Worm (Caenorhabditis elegans): ENCODE measurements around the gene nlp-70.

Gene nlp-70

DNA sequence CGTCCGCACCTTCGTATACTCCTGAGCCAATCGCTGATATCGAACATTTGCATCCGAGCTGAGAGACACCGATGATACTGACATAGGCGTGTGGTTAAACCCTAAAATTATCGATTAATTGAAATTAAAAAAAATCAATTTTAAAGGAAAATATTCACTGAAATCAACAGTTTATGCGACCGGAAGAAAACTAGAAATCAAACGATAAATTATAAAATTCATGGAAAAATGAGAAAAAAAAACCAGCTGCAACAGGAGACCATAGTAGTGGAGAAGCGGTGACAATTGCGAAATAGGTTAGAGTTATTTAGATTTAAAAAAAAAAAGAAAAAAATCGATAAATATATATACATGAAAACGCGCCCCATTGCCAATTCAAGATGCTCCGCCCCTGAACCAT, 31.9 kb upstream of the nlp-70 start, which contains the start of gene F33E11.3:
Gene F33E11.3 (minus strand): TSS at position 101 of the 400 bp plus-strand sequence.
- no peak for TF ChIP-seq akir-1 (GFP tag; optimal IDR thresholded peaks at IDR 0.05)
- no peak for TF ChIP-seq cebp-1 (GFP tag; IDR thresholded peaks at IDR 0.05)
- TF ChIP-seq cebp-1 (tag; optimal IDR thresholded peaks at IDR 0.05): peak; percentile 71

ce11 chrV:303271-303670, 30.5 kb upstream of the nlp-70 start:
- TF ChIP-seq F10E7.11 (tag; optimal IDR thresholded peaks at IDR 0.05): no peak
- TF ChIP-seq nfya-1 (tag; optimal IDR thresholded peaks at IDR 0.05; ENCODE audit: borderline replicate concordance, insufficient read depth): no peak
- no peak for TF ChIP-seq attf-3 (GFP tag; conservative IDR thresholded peaks at IDR 0.05)
- no peak for TF ChIP-seq T07F8.4 (tag; optimal IDR thresholded peaks at IDR 0.05)
- TF ChIP-seq zfh-2 (GFP tag; conservative IDR thresholded peaks at IDR 0.05): peak; percentile 88
- peak; percentile 71; the same call in 1 of the 2 replicates for TF ChIP-seq egrh-3 (GFP tag; IDR thresholded peaks at IDR 0.05)
- TF ChIP-seq F23B12.7 (tag; optimal IDR thresholded peaks at IDR 0.05; ENCODE audit: insufficient read depth): no peak
- no peak for TF ChIP-seq ceh-40 (GFP tag; IDR thresholded peaks at IDR 0.05)

ce11 chrV:298395-298794, 25.7 kb upstream of the nlp-70 start:
- TF ChIP-seq lin-26 (GFP tag; IDR thresholded peaks at IDR 0.05) (no peak), tlf-1 (GFP tag; optimal IDR thresholded peaks at IDR 0.05) (no peak), lir-1 (GFP tag; conservative IDR thresholded peaks at IDR 0.05) (no peak), B0261.1 (tag; optimal IDR thresholded peaks at IDR 0.05) (no peak), zfh-2 (GFP tag; conservative IDR thresholded peaks at IDR 0.05) (peak; percentile 76), mel-28 (tag; optimal IDR thresholded peaks at IDR 0.05; ENCODE audit: borderline replicate concordance) (no peak), mes-4 (tag; optimal IDR thresholded peaks at IDR 0.05) (no peak), ztf-25 (GFP tag; IDR thresholded peaks at IDR 0.05) (0 out of 2 replicates have a peak, but pooled peaks have one; percentile 40), egrh-3 (GFP tag; IDR thresholded peaks at IDR 0.05) (peak; percentile 77), D2030.7 (GFP tag; IDR thresholded peaks at IDR 0.05) (no peak), egl-18 (GFP tag; IDR thresholded peaks at IDR 0.05) (no peak), efl-1 (GFP tag; optimal IDR thresholded peaks at IDR 0.05) (no peak), snpc-3.4 (tag; optimal IDR thresholded peaks at IDR 0.05) (no peak), attf-3 (GFP tag; conservative IDR thresholded peaks at IDR 0.05) (no peak), ekl-4 (GFP tag; IDR thresholded peaks at IDR 0.05) (no peak), lag-1 (GFP tag; IDR thresholded peaks at IDR 0.05) (no peak), nhr-80 (tag; optimal IDR thresholded peaks at IDR 0.05) (no peak), F39B2.1 (GFP tag; IDR thresholded peaks at IDR 0.05) (no peak), mxl-1 (tag; optimal IDR thresholded peaks at IDR 0.05) (no peak), athp-1 (tag; optimal IDR thresholded peaks at IDR 0.05) (no peak), let-607 (tag; optimal IDR thresholded peaks at IDR 0.05) (no peak), F22D6.2 (tag; optimal IDR thresholded peaks at IDR 0.05) (no peak), ama-1 (optimal IDR thresholded peaks at IDR 0.05) (no peak), ama-1 (GFP tag; optimal IDR thresholded peaks at IDR 0.05) (no peak), T07F8.4 (tag; optimal IDR thresholded peaks at IDR 0.05) (no peak), ceh-27 (GFP tag; optimal IDR thresholded peaks at IDR 0.05) (no peak), lsl-1 (GFP tag; optimal IDR thresholded peaks at IDR 0.05) (no peak), lin-40 (tag; optimal IDR thresholded peaks at IDR 0.05) (no peak), zim-3 (tag; optimal IDR thresholded peaks at IDR 0.05) (no peak), F52B5.7 (tag; optimal IDR thresholded peaks at IDR 0.05) (peak; percentile 43), ceh-100 (GFP tag; IDR thresholded peaks at IDR 0.05) (no peak), attf-6 (GFP tag; IDR thresholded peaks at IDR 0.05) (no peak), madf-3 (GFP tag; IDR thresholded peaks at IDR 0.05) (0 out of 2 replicates have a peak, but pooled peaks have one; percentile 20), repo-1 (tag; optimal IDR thresholded peaks at IDR 0.05) (no peak), hlh-12 (tag; optimal IDR thresholded peaks at IDR 0.05) (no peak), nfya-2 (GFP tag; IDR thresholded peaks at IDR 0.05) (no peak), Y53G8AR.9 (GFP tag; conservative IDR thresholded peaks at IDR 0.05) (no peak), ztf-22 (GFP tag; optimal IDR thresholded peaks at IDR 0.05) (no peak), Y53F4B.3 (GFP tag; IDR thresholded peaks at IDR 0.05) (no peak)
